Fruit fly (Drosophila melanogaster) whole organism, embryonic: Measurements from ENCODE around the gene arm.
A peak's percentile ranks its signal among the peaks of the same experiment; 100 is the strongest.

ENCODE experiments used
- Adf1 ChIP-seq: fragments of 200-800 bp; sonication (Bioruptor generic); IDR thresholded peaks from 2 replicates; pipeline ENCODE4 v1.3.6; 2022; ENCODE audit warnings: missing biosample characterization, missing genetic modification characterization
- CG10959 ChIP-seq: fragments of 200-800 bp; sonication (Bioruptor generic); IDR thresholded peaks from 2 replicates; pipeline ENCODE4 v1.3.6; 2022; ENCODE audit warnings: missing biosample characterization, missing genetic modification characterization
- CG12391 ChIP-seq: fragments of 200-800 bp; sonication (Bioruptor generic); optimal IDR thresholded peaks from 3 replicates; lab custom pipeline; 2018; ENCODE audit warnings: missing biosample characterization, mild to moderate bottlenecking, missing genetic modification characterization, moderate library complexity
- CG15601 ChIP-seq: fragments of 200-800 bp; sonication (Bioruptor generic); optimal IDR thresholded peaks from 3 replicates; lab custom pipeline; 2019; ENCODE audit warnings: missing biosample characterization, mild to moderate bottlenecking, missing genetic modification characterization, moderate library complexity
- CG1647 ChIP-seq: fragments of 200-800 bp; sonication (Bioruptor generic); optimal IDR thresholded peaks from 3 replicates; lab custom pipeline; 2016; ENCODE audit warnings: missing biosample characterization, missing genetic modification characterization
- CG17829 ChIP-seq: fragments of 200-800 bp; optimal IDR thresholded peaks from 2 replicates; lab custom pipeline; 2019; ENCODE audit warnings: missing biosample characterization, mild to moderate bottlenecking, missing genetic modification characterization, moderate library complexity
- CG2129 ChIP-seq: fragments of 200-800 bp; sonication (Bioruptor generic); IDR thresholded peaks from 2 replicates; pipeline ENCODE4 v1.3.6; 2022; ENCODE audit warnings: missing biosample characterization, missing genetic modification characterization; ENCODE audit not compliant: partially characterized antibody
- CG2678 ChIP-seq: fragments of 200-800 bp; sonication (Bioruptor generic); optimal IDR thresholded peaks from 3 replicates; lab custom pipeline; 2019; ENCODE audit warnings: missing biosample characterization, mild to moderate bottlenecking, missing genetic modification characterization, moderate library complexity
- CG2889 ChIP-seq: fragments of 200-800 bp; sonication (Bioruptor generic); IDR thresholded peaks from 3 replicates; pipeline ENCODE4 v1.3.6; 2022; ENCODE audit warnings: missing biosample characterization, missing genetic modification characterization
- CG30403 ChIP-seq: fragments of 200-800 bp; sonication (Bioruptor generic); optimal IDR thresholded peaks from 3 replicates; lab custom pipeline; 2016; ENCODE audit warnings: missing biosample characterization, missing genetic modification characterization
- CG32772 ChIP-seq: fragments of 200-800 bp; sonication (Bioruptor generic); IDR thresholded peaks from 2 replicates; pipeline ENCODE4 v1.3.6; 2022; ENCODE audit warnings: missing biosample characterization, missing genetic modification characterization
- CG3847 ChIP-seq: fragments of 200-800 bp; sonication (Bioruptor generic); IDR thresholded peaks from 2 replicates; pipeline ENCODE4 v1.3.6; 2022; ENCODE audit warnings: missing biosample characterization, missing genetic modification characterization
- CG6689 ChIP-seq: fragments of 200-800 bp; sonication (Bioruptor generic); IDR thresholded peaks from 2 replicates; pipeline ENCODE4 v1.3.6; 2022; ENCODE audit warnings: missing biosample characterization, missing genetic modification characterization
- CG6854 ChIP-seq: fragments of 200-800 bp; sonication (Bioruptor generic); optimal IDR thresholded peaks from 3 replicates; lab custom pipeline; 2017; ENCODE audit warnings: missing biosample characterization, mild to moderate bottlenecking, missing genetic modification characterization
- CG7987 ChIP-seq: fragments of 200-800 bp; sonication (Bioruptor generic); optimal IDR thresholded peaks from 2 replicates; lab custom pipeline; 2018; ENCODE audit warnings: missing biosample characterization, mild to moderate bottlenecking, missing genetic modification characterization, moderate library complexity
- Camta ChIP-seq: fragments of 200-800 bp; sonication (Bioruptor generic); optimal IDR thresholded peaks from 2 replicates; lab custom pipeline; 2016; ENCODE audit warnings: missing biosample characterization, missing genetic modification characterization
- D ChIP-seq, 2 experiments: fragments of 200-800 bp in 1 of 2; fragments of >200 bp in 1 of 2; sonication (Bioruptor generic) in 1 of 2; optimal IDR thresholded peaks; 2 replicates in 1 of 2; 3 replicates in 1 of 2; lab custom pipeline; 2017; ENCODE audit warnings: mild to moderate bottlenecking in 1 of 2, missing biosample characterization in 1 of 2, missing genetic modification characterization in 1 of 2, missing genetic modification reagents in 1 of 2
- Dfd ChIP-seq, 2 experiments: fragments of >200 bp; optimal IDR thresholded peaks; 2 replicates each; lab custom pipeline; 2017; ENCODE audit warnings: missing biosample characterization in 2 of 2, missing genetic modification characterization in 2 of 2
- Hand ChIP-seq: fragments of 200-800 bp; sonication (Bioruptor generic); optimal IDR thresholded peaks from 2 replicates; lab custom pipeline; 2017; ENCODE audit warnings: mild to moderate bottlenecking, missing biosample characterization, missing genetic modification reagents, missing genetic modification characterization
- Hr39 ChIP-seq: fragments of >200 bp; optimal IDR thresholded peaks from 2 replicates; lab custom pipeline; 2017
- Hr51 ChIP-seq, 2 experiments: fragments of 200-800 bp; sonication (Bioruptor generic); optimal IDR thresholded peaks; 2 replicates in 1 of 2; 3 replicates in 1 of 2; lab custom pipeline; 2016 to 2018; ENCODE audit warnings: missing biosample characterization in 2 of 2, missing genetic modification characterization in 2 of 2, mild to moderate bottlenecking in 1 of 2, moderate library complexity in 1 of 2
- Med ChIP-seq: fragments of 200-800 bp; sonication (Bioruptor generic); peaks from one replicate; lab custom pipeline; 2016; ENCODE audit warnings: missing biosample characterization, missing genetic modification characterization, mild to moderate bottlenecking, inconsistent platforms, moderate library complexity
- Mrtf ChIP-seq: fragments of 200-800 bp; sonication (Bioruptor generic); IDR thresholded peaks from 3 replicates; pipeline ENCODE4 v1.3.6; 2022; ENCODE audit warnings: missing biosample characterization, missing genetic modification characterization
- Oaz ChIP-seq: fragments of 200-800 bp; sonication (Bioruptor generic); IDR thresholded peaks from 2 replicates; pipeline ENCODE4 v1.3.6; 2022; ENCODE audit warnings: missing biosample characterization, missing genetic modification characterization
- Sin3A ChIP-seq: fragments of >200 bp; optimal IDR thresholded peaks from 2 replicates; lab custom pipeline; 2018
- ase ChIP-seq: fragments of 200-800 bp; sonication (Bioruptor generic); IDR thresholded peaks from 3 replicates; pipeline ENCODE4 v1.3.6; 2022; ENCODE audit warnings: missing biosample characterization, missing genetic modification characterization
- az2 ChIP-seq: fragments of 200-800 bp; sonication (Bioruptor generic); optimal IDR thresholded peaks from 3 replicates; lab custom pipeline; 2016; ENCODE audit warnings: missing biosample characterization, missing genetic modification characterization
- bbx ChIP-seq: fragments of 200-800 bp; sonication (Bioruptor generic); IDR thresholded peaks from 2 replicates; pipeline ENCODE4 v1.3.6; 2022; ENCODE audit warnings: missing biosample characterization, missing genetic modification characterization; ENCODE audit not compliant: partially characterized antibody
- br ChIP-seq: fragments of >200 bp; optimal IDR thresholded peaks from 2 replicates; lab custom pipeline; 2017
- cg ChIP-seq: fragments of 200-800 bp; sonication (Bioruptor generic); optimal IDR thresholded peaks from 3 replicates; lab custom pipeline; 2019; ENCODE audit warnings: missing biosample characterization, mild to moderate bottlenecking, missing genetic modification characterization, moderate library complexity
- chif ChIP-seq, 2 experiments: fragments of 200-800 bp; sonication (Bioruptor generic); optimal IDR thresholded peaks; 3 replicates each; lab custom pipeline; 2016; ENCODE audit warnings: missing biosample characterization in 2 of 2, missing genetic modification characterization in 2 of 2
- chinmo ChIP-seq: fragments of 200-800 bp; sonication (Bioruptor generic); IDR thresholded peaks from 4 replicates; pipeline ENCODE4 v1.3.6; 2022; ENCODE audit warnings: missing biosample characterization, missing genetic modification characterization; ENCODE audit not compliant: partially characterized antibody
- chm ChIP-seq: fragments of 200-800 bp; sonication (Bioruptor generic); IDR thresholded peaks from 2 replicates; pipeline ENCODE4 v1.3.6; 2022; ENCODE audit warnings: missing biosample characterization, missing genetic modification characterization
- fd102C ChIP-seq: fragments of 200-800 bp; sonication (Bioruptor generic); optimal IDR thresholded peaks from 2 replicates; lab custom pipeline; 2018; ENCODE audit warnings: missing biosample characterization, mild to moderate bottlenecking, missing genetic modification characterization, moderate library complexity
- fd64A ChIP-seq: fragments of 200-800 bp; sonication (Bioruptor generic); optimal IDR thresholded peaks from 3 replicates; lab custom pipeline; 2018; ENCODE audit warnings: missing biosample characterization, mild to moderate bottlenecking, missing genetic modification characterization
- gro ChIP-seq: fragments of 200-800 bp; sonication (Bioruptor generic); optimal IDR thresholded peaks from 2 replicates; lab custom pipeline; 2016; ENCODE audit warnings: missing biosample characterization, missing genetic modification characterization
- jing ChIP-seq: fragments of 200-800 bp; sonication (Bioruptor generic); optimal IDR thresholded peaks from 2 replicates; lab custom pipeline; 2018; ENCODE audit warnings: missing biosample characterization, mild to moderate bottlenecking, missing genetic modification characterization
- lola ChIP-seq, 3 experiments: fragments of >200 bp in 2 of 3; fragments of 200-800 bp in 1 of 3; sonication (Bioruptor generic) in 1 of 3; optimal IDR thresholded peaks; 2 replicates each; lab custom pipeline; 2017 to 2019; ENCODE audit warnings: missing biosample characterization in 3 of 3, missing genetic modification characterization in 3 of 3, mild to moderate bottlenecking in 1 of 3, moderate library complexity in 1 of 3
- lov ChIP-seq, 2 experiments: fragments of 200-800 bp in 1 of 2; fragments of >200 bp in 1 of 2; sonication (Bioruptor generic) in 1 of 2; IDR thresholded peaks in 1 of 2; optimal IDR thresholded peaks in 1 of 2; 2 replicates in 1 of 2; 3 replicates in 1 of 2; pipeline versions ENCODE4 v1.3.6 to Lab custom; 2017 to 2022; ENCODE audit warnings: missing biosample characterization in 1 of 2, missing genetic modification characterization in 1 of 2
- oc ChIP-seq: fragments of 200-800 bp; sonication (Bioruptor generic); optimal IDR thresholded peaks from 2 replicates; lab custom pipeline; 2018; ENCODE audit warnings: missing biosample characterization, mild to moderate bottlenecking, missing genetic modification characterization, moderate library complexity
- otp ChIP-seq: fragments of 200-800 bp; sonication (Bioruptor generic); IDR thresholded peaks from 3 replicates; pipeline ENCODE4, ENCODE4 v1.3.6; 2022; ENCODE audit warnings: missing biosample characterization, missing genetic modification characterization
- pan ChIP-seq, 4 experiments: fragments of >200 bp in 3 of 4; fragments of 200-800 bp in 1 of 4; sonication (Bioruptor generic) in 1 of 4; optimal IDR thresholded peaks in 3 of 4; IDR thresholded peaks in 1 of 4; 2 replicates each; pipeline versions ENCODE4 v1.3.6 to Lab custom; 2017 to 2022; ENCODE audit warnings: missing biosample characterization in 2 of 4, missing genetic modification characterization in 2 of 4, mixed read lengths in 1 of 4
- pita ChIP-seq: fragments of 200-800 bp; sonication (Bioruptor generic); optimal IDR thresholded peaks from 2 replicates; lab custom pipeline; 2017; ENCODE audit warnings: missing biosample characterization, mild to moderate bottlenecking, missing genetic modification characterization
- pum ChIP-seq: fragments of 200-800 bp; sonication (Bioruptor generic); optimal IDR thresholded peaks from 2 replicates; lab custom pipeline; 2016; ENCODE audit warnings: missing biosample characterization, missing genetic modification characterization
- pzg ChIP-seq: fragments of 200-800 bp; sonication (Bioruptor generic); optimal IDR thresholded peaks from 3 replicates; lab custom pipeline; 2018; ENCODE audit warnings: missing biosample characterization, mild to moderate bottlenecking, missing genetic modification characterization, moderate library complexity
- repo ChIP-seq: fragments of 200-800 bp; sonication (Bioruptor generic); optimal IDR thresholded peaks from 2 replicates; lab custom pipeline; 2016; ENCODE audit warnings: missing biosample characterization, missing genetic modification characterization
- sd ChIP-seq: fragments of 200-800 bp; sonication (Bioruptor generic); optimal IDR thresholded peaks from 3 replicates; lab custom pipeline; 2018; ENCODE audit warnings: missing biosample characterization, mild to moderate bottlenecking, missing genetic modification characterization, moderate library complexity
- slbo ChIP-seq: fragments of 200-800 bp; sonication (Bioruptor generic); IDR thresholded peaks from 2 replicates; pipeline ENCODE4 v1.3.6; 2022; ENCODE audit warnings: missing biosample characterization, missing genetic modification characterization
- slou ChIP-seq: fragments of 200-800 bp; sonication (Bioruptor generic); optimal IDR thresholded peaks from 3 replicates; lab custom pipeline; 2016; ENCODE audit warnings: missing biosample characterization, missing genetic modification characterization
- sob ChIP-seq: fragments of 200-800 bp; sonication (Bioruptor generic); IDR thresholded peaks from 2 replicates; pipeline ENCODE4 v1.3.6; 2022; ENCODE audit warnings: missing biosample characterization, missing genetic modification characterization

The arm gene

DNA sequence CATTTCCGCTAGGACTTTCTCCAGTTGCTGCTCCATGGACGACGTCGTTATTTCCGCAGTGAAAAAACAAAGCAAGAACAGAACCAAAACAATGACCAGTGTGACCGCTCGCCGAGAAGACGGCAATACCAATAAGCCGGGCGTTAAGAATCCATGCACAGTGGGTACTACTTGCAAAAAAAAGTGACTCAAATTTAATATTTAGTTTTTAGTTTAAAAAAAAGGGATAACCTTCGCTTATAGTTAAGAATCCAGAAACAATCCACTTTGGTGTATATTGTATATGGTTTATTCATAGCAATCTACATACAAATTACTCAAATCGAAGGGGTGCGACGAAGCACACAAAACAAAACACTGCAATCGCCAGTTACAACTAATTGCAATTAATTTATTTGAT lies 41.6 kb downstream of the arm start, which contains the start of gene Lamtor5 (continued):
- TF ChIP-seq pita (GFP tag; lab: Kevin White, UChicago) = no peak
- no peak for TF ChIP-seq Mrtf (GFP tag; lab: Robert Waterston, UW)
- no peak for TF ChIP-seq fd64A (GFP tag; lab: Kevin White, UChicago)
- peak; percentile 49 for TF ChIP-seq oc (tag; lab: Kevin White, UChicago)
- TF ChIP-seq CG2678 (tag; lab: Kevin White, UChicago) = peak; percentile 54
- peak; percentile 61 for TF ChIP-seq sob
- TF ChIP-seq otp (GFP tag; lab: Robert Waterston, UW) = no peak
- no peak for TF ChIP-seq Camta (GFP tag; lab: Kevin White, UChicago)
- TF ChIP-seq CG32772 (GFP tag; lab: Robert Waterston, UW) = peak; percentile 44; the same call in 1 of the 2 replicates
- no peak for TF ChIP-seq chm (GFP tag; lab: Robert Waterston, UW)
- peak; percentile 32 for TF ChIP-seq CG6854 (GFP tag; lab: Kevin White, UChicago)
- TF ChIP-seq CG17829 (tag; lab: Kevin White, UChicago) = peak; percentile 56
- peak; percentile 22 for TF ChIP-seq Hand (GFP tag; lab: Kevin White, UChicago)
- peak in 1 of 2 experiments; percentile 39 for TF ChIP-seq Hr51 (GFP tag; optimal IDR thresholded peaks at IDR 0.05; lab: Kevin White, UChicago)
- TF ChIP-seq Oaz (GFP tag; lab: Robert Waterston, UW) = no peak
- TF ChIP-seq CG12391 (tag; lab: Kevin White, UChicago) = peak; percentile 59
- 0 out of 2 replicates have a peak, but pooled peaks have one; percentile 28 for TF ChIP-seq bbx (GFP tag; lab: Robert Waterston, UW)
- no peak for TF ChIP-seq CG6689 (GFP tag; lab: Robert Waterston, UW)
- peak; percentile 73 for TF ChIP-seq slbo (GFP tag; lab: Robert Waterston, UW)
- peak; percentile 37 for TF ChIP-seq CG30403 (GFP tag; lab: Kevin White, UChicago)
- TF ChIP-seq Med (GFP tag; lab: Kevin White, UChicago) = peak; percentile 92
- TF ChIP-seq Adf1 (GFP tag; lab: Robert Waterston, UW) = no peak
- TF ChIP-seq CG2889 (GFP tag; lab: Robert Waterston, UW) = no peak
- no peak for TF ChIP-seq CG3847 (GFP tag; lab: Robert Waterston, UW)
- no peak for TF ChIP-seq CG2129 (GFP tag; lab: Robert Waterston, UW)
- TF ChIP-seq sd = peak; percentile 26
- no peak for TF ChIP-seq Hr39
- TF ChIP-seq pum (GFP tag; lab: Kevin White, UChicago) = peak; percentile 31
- TF ChIP-seq lola (GFP tag; optimal IDR thresholded peaks at IDR 0.05; lab: Kevin White, UChicago) = peak in 1 of 3 experiments; percentile 21
- TF ChIP-seq CG1647 = no peak
- no peak for TF ChIP-seq Sin3A (lab: Kevin White, UChicago)
- TF ChIP-seq pan (optimal IDR thresholded peaks at IDR 0.05; lab: Kevin White, UChicago) = no peak
- peak in 1 of 2 experiments; percentile 34 for TF ChIP-seq pan (GFP tag; optimal IDR thresholded peaks at IDR 0.05 in 1 of 2, IDR thresholded peaks at IDR 0.05 in 1 of 2)
- TF ChIP-seq chif (GFP tag; optimal IDR thresholded peaks at IDR 0.05; lab: Kevin White, UChicago) = peak in 1 of 2 experiments; percentile 37
- peak; percentile 55 for TF ChIP-seq pzg
- TF ChIP-seq fd102C = no peak
- no peak for TF ChIP-seq cg (GFP tag; lab: Kevin White, UChicago)
- TF ChIP-seq az2 = peak; percentile 21
- TF ChIP-seq gro (GFP tag; lab: Kevin White, UChicago) = peak; percentile 23
- TF ChIP-seq Dfd (GFP tag; optimal IDR thresholded peaks at IDR 0.05; lab: Kevin White, UChicago) = no peak
- TF ChIP-seq CG7987 (GFP tag; lab: Kevin White, UChicago) = no peak
- peak; percentile 12 for TF ChIP-seq slou (GFP tag; lab: Kevin White, UChicago)
- TF ChIP-seq ase (GFP tag; lab: Robert Waterston, UW) = no peak
- no peak for TF ChIP-seq CG10959
- TF ChIP-seq CG15601 = no peak
- no peak for TF ChIP-seq D (optimal IDR thresholded peaks at IDR 0.05; lab: Kevin White, UChicago)
- TF ChIP-seq D (GFP tag; optimal IDR thresholded peaks at IDR 0.05; lab: Kevin White, UChicago) = no peak
- TF ChIP-seq repo = no peak
- TF ChIP-seq lov (optimal IDR thresholded peaks at IDR 0.05; lab: Kevin White, UChicago) = no peak
- no peak for TF ChIP-seq lov (GFP tag; IDR thresholded peaks at IDR 0.05; lab: Robert Waterston, UW)
- TF ChIP-seq jing (GFP tag; lab: Kevin White, UChicago) = no peak
- no peak for TF ChIP-seq chinmo (GFP tag; lab: Robert Waterston, UW)
- no peak for TF ChIP-seq br (lab: Kevin White, UChicago)
